Fruit fly (Drosophila melanogaster): ENCODE data around the gene haf.

Gene haf

dm6 chr2L:1629206-1629959 is 74.5 kb downstream of the haf start:
- TF ChIP-seq CTCF (optimal IDR thresholded peaks at IDR 0.05) (no peak), CG8478 (optimal IDR thresholded peaks at IDR 0.05) (no peak)

dm6 chr2L:1630576-1630975 is 75.6 kb downstream of the haf start:
- no peak for TF ChIP-seq CG8478 (optimal IDR thresholded peaks at IDR 0.05)
- TF ChIP-seq CTCF (optimal IDR thresholded peaks at IDR 0.05) = no peak

- no peak for TF ChIP-seq CTCF (optimal IDR thresholded peaks at IDR 0.05)
- no peak for TF ChIP-seq CG8478 (optimal IDR thresholded peaks at IDR 0.05)
These were observed 76.7 kb downstream of the haf start for dm6 chr2L:1631441-1632313.

- TF ChIP-seq CG8478 (optimal IDR thresholded peaks at IDR 0.05) = no peak
- no peak for TF ChIP-seq CTCF (optimal IDR thresholded peaks at IDR 0.05)
These were observed 77.8 kb downstream of the haf start for dm6 chr2L:1632730-1633172.

- TF ChIP-seq CTCF (optimal IDR thresholded peaks at IDR 0.05) (no peak), CG8478 (optimal IDR thresholded peaks at IDR 0.05) (no peak)
These were observed 78.5 kb downstream of the haf start for dm6 chr2L:1633397-1633796.

- TF ChIP-seq CTCF (optimal IDR thresholded peaks at IDR 0.05) (no peak), CG8478 (optimal IDR thresholded peaks at IDR 0.05) (no peak)
These were observed 79.3 kb downstream of the haf start for dm6 chr2L:1634099-1634856.

- TF ChIP-seq CG8478 (optimal IDR thresholded peaks at IDR 0.05) = no peak
- TF ChIP-seq CTCF (optimal IDR thresholded peaks at IDR 0.05) = no peak
These were observed 81.6 kb downstream of the haf start for dm6 chr2L:1636520-1636919.

- no peak for TF ChIP-seq CTCF (optimal IDR thresholded peaks at IDR 0.05)
- TF ChIP-seq CG8478 (optimal IDR thresholded peaks at IDR 0.05) = no peak
These were observed 82.3 kb downstream of the haf start for dm6 chr2L:1637265-1637664.

dm6 chr2L:1637832-1638649 is 83.1 kb downstream of the haf start:
- TF ChIP-seq CG8478 (optimal IDR thresholded peaks at IDR 0.05) (no peak), CTCF (optimal IDR thresholded peaks at IDR 0.05) (no peak)

- TF ChIP-seq CTCF (optimal IDR thresholded peaks at IDR 0.05) (no peak), CG8478 (optimal IDR thresholded peaks at IDR 0.05) (no peak)
These were observed 84.0 kb downstream of the haf start for dm6 chr2L:1638650-1639549.

dm6 chr2L:1643252-1643864 is 88.4 kb downstream of the haf start:
- TF ChIP-seq CG8478 (optimal IDR thresholded peaks at IDR 0.05) (peak; percentile 7), CTCF (optimal IDR thresholded peaks at IDR 0.05) (no peak)

dm6 chr2L:1644378-1644777 is 89.4 kb downstream of the haf start:
- no peak for TF ChIP-seq CTCF (optimal IDR thresholded peaks at IDR 0.05)
- TF ChIP-seq CG8478 (optimal IDR thresholded peaks at IDR 0.05) = peak; percentile 84

dm6 chr2L:1645328-1645727 is 90.4 kb downstream of the haf start:
- TF ChIP-seq CTCF (optimal IDR thresholded peaks at IDR 0.05) (no peak), CG8478 (optimal IDR thresholded peaks at IDR 0.05) (no peak)

Data from S2 (cell line).